Worm (Caenorhabditis elegans) whole organism, L1 larva: Measurements from ENCODE around the gene zyx-1.
"Not testable (repeated sequence)": the region's sequence is repeated elsewhere in the genome, so short reads cannot be mapped to it uniquely, and the experiment has no call there.

Experiments used
- C04F5.9 ChIP-seq: sonication (generic microtip); optimal IDR thresholded peaks from 2 replicates; lab custom pipeline; 2016; ENCODE audit warnings: missing genetic modification characterization, missing compliant biosample characterization
- C34B4.2 ChIP-seq: sonication (generic microtip); optimal IDR thresholded peaks from 2 replicates; lab custom pipeline; 2017; ENCODE audit warnings: mild to moderate bottlenecking, missing genetic modification characterization, missing compliant biosample characterization
- F16B12.6 ChIP-seq: fragments of 150-350 bp; optimal IDR thresholded peaks from 2 replicates; lab custom pipeline; 2014; ENCODE audit warnings: missing biosample characterization, missing genetic modification characterization
- aly-2 ChIP-seq: fragments of 150-350 bp; optimal IDR thresholded peaks from 2 replicates; lab custom pipeline; 2014; ENCODE audit warnings: missing biosample characterization, missing genetic modification characterization
- ama-1 ChIP-seq: fragments of 150-350 bp; optimal IDR thresholded peaks from 2 replicates; lab custom pipeline; 2014
- blmp-1 ChIP-seq: fragments of 150-350 bp; optimal IDR thresholded peaks from 2 replicates; lab custom pipeline; 2014; ENCODE audit warnings: missing biosample characterization, missing genetic modification characterization
- ceh-63 ChIP-seq: fragments of 200-800 bp; sonication (Bioruptor generic); optimal IDR thresholded peaks from 2 replicates; lab custom pipeline; 2018; ENCODE audit warnings: mild to moderate bottlenecking, missing genetic modification characterization, missing compliant biosample characterization
- ceh-82 ChIP-seq, 3 experiments: fragments of 150-350 bp in 1 of 3; sonication (generic microtip) in 2 of 3; optimal IDR thresholded peaks; 2 replicates each; lab custom pipeline; 2014 to 2017; ENCODE audit warnings: missing biosample characterization in 3 of 3, missing genetic modification characterization in 3 of 3
- ces-1 ChIP-seq: fragments of 150-350 bp; optimal IDR thresholded peaks from 2 replicates; lab custom pipeline; 2014; ENCODE audit warnings: missing biosample characterization, missing genetic modification reagents, missing genetic modification characterization
- dsc-1 ChIP-seq: sonication (generic microtip); optimal IDR thresholded peaks from 2 replicates; lab custom pipeline; 2016; ENCODE audit warnings: mild to moderate bottlenecking, missing genetic modification characterization, missing compliant biosample characterization
- efl-1 ChIP-seq, 4 experiments: fragments of 150-350 bp; optimal IDR thresholded peaks in 3 of 4; peaks in 1 of 4; 1 replicate in 1 of 4; 2 replicates in 3 of 4; lab custom pipeline; 2014; ENCODE audit warnings: missing biosample characterization in 2 of 4, missing genetic modification characterization in 2 of 4, missing genetic modification reagents in 2 of 4
- egl-13 ChIP-seq: sonication (generic microtip); optimal IDR thresholded peaks from 2 replicates; lab custom pipeline; 2016; ENCODE audit warnings: missing genotype, missing genetic modification reagents, missing genetic modification characterization, missing compliant biosample characterization
- egl-27 ChIP-seq, 2 experiments: fragments of 150-350 bp in 1 of 2; sonication (generic microtip); optimal IDR thresholded peaks; 3 replicates each; lab custom pipeline; 2017 to 2018; ENCODE audit warnings: missing biosample characterization in 2 of 2, missing genetic modification characterization in 2 of 2, missing genetic modification reagents in 2 of 2
- elt-2 ChIP-seq: sonication (generic microtip); optimal IDR thresholded peaks from 2 replicates; lab custom pipeline; 2016; ENCODE audit warnings: missing genetic modification characterization, mild to moderate bottlenecking, inconsistent platforms, missing compliant biosample characterization, missing genetic modification reagents
- fkh-4 ChIP-seq: sonication (generic microtip); optimal IDR thresholded peaks from 2 replicates; lab custom pipeline; 2016; ENCODE audit warnings: missing compliant biosample characterization, missing genetic modification characterization, borderline replicate concordance
- fos-1 ChIP-seq: fragments of 150-350 bp; optimal IDR thresholded peaks from 2 replicates; lab custom pipeline; 2014; ENCODE audit warnings: missing biosample characterization, missing genetic modification characterization
- grh-1 ChIP-seq: fragments of 200-800 bp; sonication (Bioruptor generic); IDR thresholded peaks from 2 replicates; pipeline ENCODE4 v1.3.6; 2022; ENCODE audit warnings: missing genetic modification reagents, missing genetic modification characterization, missing compliant biosample characterization
- hlh-17 ChIP-seq: fragments of 200-800 bp; sonication (Bioruptor generic); optimal IDR thresholded peaks from 2 replicates; lab custom pipeline; 2018; ENCODE audit warnings: missing genetic modification characterization, mild to moderate bottlenecking, missing compliant biosample characterization, moderate library complexity, borderline replicate concordance
- hpl-2 ChIP-seq: fragments of 150-350 bp; optimal IDR thresholded peaks from 2 replicates; lab custom pipeline; 2014; ENCODE audit warnings: missing biosample characterization, missing genetic modification reagents, missing genetic modification characterization
- irx-1 ChIP-seq: sonication (generic microtip); optimal IDR thresholded peaks from 2 replicates; lab custom pipeline; 2016; ENCODE audit warnings: missing genetic modification characterization, missing compliant biosample characterization
- lin-13 ChIP-seq: fragments of 150-350 bp; optimal IDR thresholded peaks from 2 replicates; lab custom pipeline; 2014; ENCODE audit warnings: missing biosample characterization, missing genetic modification reagents, missing genetic modification characterization
- lin-35 ChIP-seq, 2 experiments: fragments of 150-350 bp; optimal IDR thresholded peaks; 2 replicates each; lab custom pipeline; 2014; ENCODE audit warnings: missing biosample characterization in 2 of 2, missing genetic modification characterization in 2 of 2, missing genetic modification reagents in 2 of 2
- lin-39 ChIP-seq: fragments of 150-350 bp; optimal IDR thresholded peaks from 2 replicates; lab custom pipeline; 2014; ENCODE audit warnings: missing biosample characterization, missing genetic modification reagents, missing genetic modification characterization
- lir-3 ChIP-seq: sonication (generic microtip); optimal IDR thresholded peaks from 2 replicates; lab custom pipeline; 2016; ENCODE audit warnings: mild to moderate bottlenecking, missing genetic modification characterization, moderate library complexity, missing compliant biosample characterization; ENCODE audit not compliant: poor library complexity
- mdl-1 ChIP-seq, 2 experiments: fragments of 150-350 bp; optimal IDR thresholded peaks; 2 replicates each; lab custom pipeline; 2014 to 2017; ENCODE audit warnings: missing biosample characterization in 2 of 2, missing genetic modification characterization in 2 of 2, inconsistent platforms in 1 of 2
- mef-2 ChIP-seq: fragments of 150-350 bp; optimal IDR thresholded peaks from 2 replicates; lab custom pipeline; 2014; ENCODE audit warnings: missing biosample characterization, missing genetic modification characterization
- mep-1 ChIP-seq: fragments of 150-350 bp; optimal IDR thresholded peaks from 2 replicates; lab custom pipeline; 2014; ENCODE audit warnings: missing biosample characterization, missing genetic modification characterization
- nhr-11 ChIP-seq: fragments of 150-350 bp; optimal IDR thresholded peaks from 2 replicates; lab custom pipeline; 2014; ENCODE audit warnings: missing biosample characterization, missing genetic modification characterization
- nhr-12 ChIP-seq: sonication (generic microtip); optimal IDR thresholded peaks from 2 replicates; lab custom pipeline; 2017; ENCODE audit warnings: missing biosample characterization, missing genetic modification characterization
- nhr-20 ChIP-seq: sonication (generic microtip); optimal IDR thresholded peaks from 2 replicates; lab custom pipeline; 2016; ENCODE audit warnings: mild to moderate bottlenecking, missing genetic modification characterization, missing compliant biosample characterization
- nhr-237 ChIP-seq: fragments of 150-350 bp; optimal IDR thresholded peaks from 2 replicates; lab custom pipeline; 2014; ENCODE audit warnings: missing biosample characterization, missing genetic modification characterization
- nhr-28 ChIP-seq: fragments of 150-350 bp; optimal IDR thresholded peaks from 2 replicates; lab custom pipeline; 2014; ENCODE audit warnings: missing biosample characterization, missing genetic modification characterization
- nhr-71 ChIP-seq: sonication (generic microtip); optimal IDR thresholded peaks from 2 replicates; lab custom pipeline; 2016; ENCODE audit warnings: mild to moderate bottlenecking, missing genetic modification characterization, moderate library complexity, missing compliant biosample characterization
- nhr-76 ChIP-seq: sonication (generic microtip); optimal IDR thresholded peaks from 2 replicates; lab custom pipeline; 2017; ENCODE audit warnings: missing biosample characterization, missing genetic modification characterization
- nhr-85 ChIP-seq: sonication (generic microtip); peaks from one replicate; lab custom pipeline; 2016; ENCODE audit warnings: missing genetic modification characterization, inconsistent platforms, missing compliant biosample characterization
- pag-3 ChIP-seq: sonication (generic microtip); optimal IDR thresholded peaks from 2 replicates; lab custom pipeline; 2017; ENCODE audit warnings: missing genetic modification characterization, mild to moderate bottlenecking, missing compliant biosample characterization, antibody characterized with exemption, borderline replicate concordance; ENCODE audit not compliant: insufficient read depth
- pax-3 ChIP-seq: fragments of 200-800 bp; sonication (Bioruptor generic); optimal IDR thresholded peaks from 2 replicates; lab custom pipeline; 2018; ENCODE audit warnings: mild to moderate bottlenecking, missing genetic modification characterization, moderate library complexity, missing compliant biosample characterization
- skn-1 ChIP-seq: fragments of 150-350 bp; optimal IDR thresholded peaks from 2 replicates; lab custom pipeline; 2014; ENCODE audit warnings: missing biosample characterization, missing genetic modification characterization
- snu-23 ChIP-seq: sonication (generic microtip); optimal IDR thresholded peaks from 2 replicates; lab custom pipeline; 2016; ENCODE audit warnings: missing genetic modification characterization, missing compliant biosample characterization
- sptf-1 ChIP-seq: fragments of 150-350 bp; optimal IDR thresholded peaks from 2 replicates; lab custom pipeline; 2014; ENCODE audit warnings: missing biosample characterization, missing genetic modification characterization
- sup-37 ChIP-seq: fragments of 200-800 bp; sonication (Bioruptor generic); optimal IDR thresholded peaks from 2 replicates; lab custom pipeline; 2018; ENCODE audit warnings: mild to moderate bottlenecking, missing genetic modification characterization, missing compliant biosample characterization
- tbx-2 ChIP-seq: sonication (generic microtip); optimal IDR thresholded peaks from 2 replicates; lab custom pipeline; 2016; ENCODE audit warnings: missing genetic modification characterization, missing compliant biosample characterization
- unc-30 ChIP-seq: sonication (generic microtip); optimal IDR thresholded peaks from 2 replicates; lab custom pipeline; 2017; ENCODE audit warnings: missing biosample characterization, missing genetic modification characterization
- unc-62 ChIP-seq: fragments of 150-350 bp; optimal IDR thresholded peaks from 2 replicates; lab custom pipeline; 2014; ENCODE audit warnings: missing biosample characterization, missing genetic modification reagents, missing genetic modification characterization
- unc-86 ChIP-seq: sonication (generic microtip); optimal IDR thresholded peaks from 2 replicates; lab custom pipeline; 2016; ENCODE audit warnings: missing genetic modification characterization, missing compliant biosample characterization
- vab-15 ChIP-seq: sonication (generic microtip); optimal IDR thresholded peaks from 2 replicates; lab custom pipeline; 2017; ENCODE audit warnings: missing genotype, mild to moderate bottlenecking, missing genetic modification characterization, missing compliant biosample characterization
- ztf-11 ChIP-seq, 2 experiments: sonication (generic microtip); optimal IDR thresholded peaks; 2 replicates each; lab custom pipeline; 2016 to 2017; ENCODE audit warnings: missing genetic modification characterization in 2 of 2, missing biosample characterization in 1 of 2, missing compliant biosample characterization in 1 of 2
- ztf-4 ChIP-seq: fragments of 150-350 bp; optimal IDR thresholded peaks from 2 replicates; lab custom pipeline; 2014; ENCODE audit warnings: missing biosample characterization, missing genetic modification characterization

The zyx-1 gene

ce11 chrII:13080607-13081006, 23.9 kb downstream of the zyx-1 start, which contains the start of gene Y81G3A.2:
Gene Y81G3A.2 (plus strand): TSS chrII:13080907.
- not testable (repeated sequence) for TF ChIP-seq vab-15; nhr-71 (tag; lab: Kevin White, UChicago); ztf-4

DNA sequence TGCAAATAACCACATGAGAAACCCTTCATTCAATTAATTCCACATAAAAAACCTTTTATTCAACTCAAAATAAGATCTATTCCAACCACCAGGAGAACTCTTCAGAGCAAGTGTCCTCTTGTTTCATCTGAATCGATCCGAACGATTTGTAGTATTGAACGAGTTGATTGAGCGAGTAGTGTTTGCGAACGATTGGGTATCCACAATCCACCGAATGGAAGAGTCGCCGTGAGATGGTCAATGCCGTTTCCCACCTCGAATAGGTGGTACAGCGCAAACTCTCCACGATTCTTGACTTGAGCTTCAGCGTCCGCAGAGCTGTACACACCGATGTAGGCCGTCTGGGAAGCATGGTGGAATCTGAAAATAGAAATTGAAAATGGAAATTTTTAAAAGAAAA, 25.7 kb downstream of the zyx-1 start, which contains the start of gene Y81G3A.6:
Gene Y81G3A.6, minus strand, starts transcription at position 101 of the 400 bp plus-strand sequence.
- not testable (repeated sequence) for TF ChIP-seq nhr-71, lin-39, nhr-20 (tag; lab: Kevin White, UChicago)

ce11 chrII:13083752-13084214, 27.1 kb downstream of the zyx-1 start, which contains the start of the genes Y81G3A.1 and gcn-2:
Gene Y81G3A.1 (minus strand): TSS chrII:13083926.
Gene gcn-2 (plus strand): TSS chrII:13084164.
- TF ChIP-seq dsc-1 (peak; percentile 65), efl-1 (optimal IDR thresholded peaks at IDR 0.05; lab: Kevin White, UChicago) (peak; percentile 97 to 98), efl-1 (GFP tag; optimal IDR thresholded peaks at IDR 0.05 in 1 of 2; lab: Kevin White, UChicago) (peak; percentile 98 to 100), hpl-2 (no peak), nhr-237 (no peak), nhr-85 (tag; lab: Kevin White, UChicago) (peak; percentile 60), lin-35 (GFP tag; optimal IDR thresholded peaks at IDR 0.05; lab: Kevin White, UChicago) (peak; percentile 97 to 98), nhr-28 (tag; lab: Kevin White, UChicago) (no peak), grh-1 (GFP tag; lab: Robert Waterston, UW) (no peak), hlh-17 (GFP tag; lab: Kevin White, UChicago) (no peak), ceh-82 (tag; optimal IDR thresholded peaks at IDR 0.05; lab: Kevin White, UChicago) (peak; percentile 50 to 64 (median 62)), ces-1 (GFP tag; lab: Kevin White, UChicago) (no peak), egl-13 (no peak), sup-37 (no peak), F16B12.6 (peak; percentile 97), nhr-76 (tag; lab: Kevin White, UChicago) (no peak), blmp-1 (tag; lab: Kevin White, UChicago) (peak; percentile 84), nhr-12 (tag; lab: Kevin White, UChicago) (no peak), fos-1 (tag; lab: Kevin White, UChicago) (no peak), C34B4.2 (tag; lab: Kevin White, UChicago) (no peak), snu-23 (GFP tag; lab: Kevin White, UChicago) (peak; percentile 66), elt-2 (tag; lab: Kevin White, UChicago) (no peak), aly-2 (peak; percentile 24), mdl-1 (tag; optimal IDR thresholded peaks at IDR 0.05; lab: Kevin White, UChicago) (no peak), skn-1 (tag; lab: Kevin White, UChicago) (no peak), tbx-2 (peak; percentile 68), nhr-71 (tag; lab: Kevin White, UChicago) (peak; percentile 71), nhr-11 (tag; lab: Kevin White, UChicago) (no peak), sptf-1 (tag; lab: Kevin White, UChicago) (no peak), mef-2 (tag; lab: Kevin White, UChicago) (no peak), unc-62 (no peak), C04F5.9 (tag; lab: Kevin White, UChicago) (peak; percentile 22), lir-3 (tag; lab: Kevin White, UChicago) (no peak), unc-86 (tag; lab: Kevin White, UChicago) (peak; percentile 11), ama-1 (lab: Kevin White, UChicago) (no peak), pag-3 (tag; lab: Kevin White, UChicago) (no peak), irx-1 (tag; lab: Kevin White, UChicago) (peak; percentile 52), unc-30 (tag; lab: Kevin White, UChicago) (no peak), ztf-11 (tag; optimal IDR thresholded peaks at IDR 0.05; lab: Kevin White, UChicago) (peak in 1 of 2 experiments; percentile 5), egl-27 (tag; optimal IDR thresholded peaks at IDR 0.05; lab: Kevin White, UChicago) (no peak), lin-13 (GFP tag; lab: Kevin White, UChicago) (peak; percentile 43), mep-1 (tag; lab: Kevin White, UChicago) (no peak), fkh-4 (tag; lab: Kevin White, UChicago) (no peak), pax-3 (tag; lab: Kevin White, UChicago) (no peak), ceh-63 (no peak), ztf-4 (no peak)
